Worm (Caenorhabditis elegans): ENCODE results near the gene Y43F8B.7.
A peak's percentile ranks its signal among the peaks of the same experiment; 100 is the strongest.

Y43F8B.7 gene

DNA sequence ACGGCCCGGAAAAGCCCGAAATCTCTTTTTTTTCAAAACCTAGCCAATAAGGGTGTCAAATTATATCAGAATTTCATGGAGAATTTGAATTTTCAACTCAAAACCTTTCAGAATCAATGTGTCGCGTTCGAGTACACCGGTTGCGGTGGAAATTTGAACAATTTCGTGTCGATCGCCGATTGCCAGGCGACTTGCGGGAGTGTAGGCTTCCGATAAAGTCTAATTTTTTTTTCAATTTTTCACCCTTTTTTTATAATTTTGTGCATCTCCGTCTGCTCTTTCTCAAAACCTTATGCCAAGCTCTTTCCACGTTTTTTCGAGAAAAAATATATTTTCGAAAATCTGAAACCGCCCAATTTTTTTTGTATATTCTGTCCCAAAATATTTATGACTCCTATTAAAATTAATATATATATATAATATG lies 29.0 kb downstream of the Y43F8B.7 start:
- TF ChIP-seq zip-2 (tag; optimal IDR thresholded peaks at IDR 0.05): no peak
- peak; percentile 54 for TF ChIP-seq madf-9 (GFP tag; conservative IDR thresholded peaks at IDR 0.05)
- no peak for TF ChIP-seq aly-2 (tag; optimal IDR thresholded peaks at IDR 0.05)
- peak; percentile 73 for TF ChIP-seq ceh-20 (GFP tag; IDR thresholded peaks at IDR 0.05)
- TF ChIP-seq hmg-1.1 (GFP tag; IDR thresholded peaks at IDR 0.05): peak; percentile 46; the same call in 1 of the 2 replicates
- TF ChIP-seq php-3 (GFP tag; IDR thresholded peaks at IDR 0.05): peak; percentile 86
- TF ChIP-seq lin-29 (GFP tag; IDR thresholded peaks at IDR 0.05): 0 out of 2 replicates have a peak, but pooled peaks have one; percentile 8
- 0 out of 2 replicates have a peak, but pooled peaks have one; percentile 37 for TF ChIP-seq lim-7 (GFP tag; IDR thresholded peaks at IDR 0.05)
- TF ChIP-seq dve-1 (tag; optimal IDR thresholded peaks at IDR 0.05; ENCODE audit: insufficient read depth): no peak
- peak; percentile 29 for TF ChIP-seq duxl-1 (tag; optimal IDR thresholded peaks at IDR 0.05; ENCODE audit: poor library complexity)
- peak; percentile 62; the same call in 1 of the 2 replicates for TF ChIP-seq ZK337.2 (GFP tag; IDR thresholded peaks at IDR 0.05)
- TF ChIP-seq fkh-10 (GFP tag; optimal IDR thresholded peaks at IDR 0.05): no peak
- TF ChIP-seq F44E2.7 (GFP tag; IDR thresholded peaks at IDR 0.05): 0 out of 2 replicates have a peak, but pooled peaks have one; percentile 4
- peak; percentile 20; the same call in 1 of the 2 replicates for TF ChIP-seq Y48G9A.11 (GFP tag; IDR thresholded peaks at IDR 0.05)
- TF ChIP-seq vab-7 (GFP tag; IDR thresholded peaks at IDR 0.05): peak; percentile 72
- no peak for TF ChIP-seq skn-1 (tag; optimal IDR thresholded peaks at IDR 0.05)
- TF ChIP-seq ama-1 (optimal IDR thresholded peaks at IDR 0.05): no peak
- TF ChIP-seq tra-1 (GFP tag; IDR thresholded peaks at IDR 0.05): peak; percentile 37; the same call in 1 of the 2 replicates
- no peak for TF ChIP-seq nhr-237 (tag; optimal IDR thresholded peaks at IDR 0.05)
- no peak for TF ChIP-seq jun-1 (tag; optimal IDR thresholded peaks at IDR 0.05)
- no peak for TF ChIP-seq ceh-62 (tag; optimal IDR thresholded peaks at IDR 0.05)
- no peak for TF ChIP-seq snpc-4 (tag; optimal IDR thresholded peaks at IDR 0.05)
- TF ChIP-seq lsy-2 (tag; optimal IDR thresholded peaks at IDR 0.05): peak in 1 of 2 experiments; percentile 72
- TF ChIP-seq F37D6.2 (tag; optimal IDR thresholded peaks at IDR 0.05): no peak
- TF ChIP-seq madf-5 (GFP tag; IDR thresholded peaks at IDR 0.05): no peak
- peak; percentile 64; the same call in 1 of the 2 replicates for TF ChIP-seq lin-1 (GFP tag; IDR thresholded peaks at IDR 0.05)
- peak; percentile 31 for TF ChIP-seq hlh-11 (tag; optimal IDR thresholded peaks at IDR 0.05)
- TF ChIP-seq nhr-48 (tag; optimal IDR thresholded peaks at IDR 0.05): peak; percentile 21
- peak; percentile 80; the same call in 1 of the 2 replicates for TF ChIP-seq Y105C5A.15 (GFP tag; IDR thresholded peaks at IDR 0.05)
- TF ChIP-seq spr-1 (tag; optimal IDR thresholded peaks at IDR 0.05): peak; percentile 40
- peak; percentile 14 for TF ChIP-seq mxl-3 (GFP tag; optimal IDR thresholded peaks at IDR 0.05)
- peak; percentile 82 for TF ChIP-seq aha-1 (tag)
- TF ChIP-seq R02D3.7 (tag; optimal IDR thresholded peaks at IDR 0.05): no peak
- TF ChIP-seq T26A8.4 (GFP tag; IDR thresholded peaks at IDR 0.05): peak; percentile 96
- TF ChIP-seq ctbp-1 (GFP tag; IDR thresholded peaks at IDR 0.05): peak; percentile 90
- TF ChIP-seq nhr-42 (GFP tag; IDR thresholded peaks at IDR 0.05): 0 out of 2 replicates have a peak, but pooled peaks have one; percentile 12
- peak; percentile 52; the same call in 1 of the 2 replicates for TF ChIP-seq nhr-41 (GFP tag; IDR thresholded peaks at IDR 0.05)
- no peak for TF ChIP-seq fos-1 (tag; optimal IDR thresholded peaks at IDR 0.05)
- no peak for TF ChIP-seq unc-130 (GFP tag; optimal IDR thresholded peaks at IDR 0.05)
- TF ChIP-seq ces-1 (GFP tag; optimal IDR thresholded peaks at IDR 0.05): no peak
- TF ChIP-seq F49E8.2 (tag; optimal IDR thresholded peaks at IDR 0.05; ENCODE audit: borderline replicate concordance): no peak
- TF ChIP-seq egl-43 (GFP tag; IDR thresholded peaks at IDR 0.05): peak; percentile 84
- peak; percentile 79; the same call in 1 of the 2 replicates for TF ChIP-seq arid-1 (GFP tag; conservative IDR thresholded peaks at IDR 0.05)
- TF ChIP-seq Y5F2A.4 (GFP tag; optimal IDR thresholded peaks at IDR 0.05): peak; percentile 66
- TF ChIP-seq saeg-2 (GFP tag; IDR thresholded peaks at IDR 0.05): peak; percentile 39; the same call in 1 of the 2 replicates
- TF ChIP-seq D1046.2 (GFP tag; IDR thresholded peaks at IDR 0.05): peak; percentile 82
- peak; percentile 60; the same call in 1 of the 2 replicates for TF ChIP-seq dmd-8 (GFP tag; IDR thresholded peaks at IDR 0.05)
- TF ChIP-seq pha-4 (GFP tag; IDR thresholded peaks at IDR 0.05): peak; percentile 69
- no peak for TF ChIP-seq pha-4 (tag; optimal IDR thresholded peaks at IDR 0.05)
- TF ChIP-seq ceh-82 (tag; optimal IDR thresholded peaks at IDR 0.05): no peak
- 0 out of 2 replicates have a peak, but pooled peaks have one; percentile 58 for TF ChIP-seq mdt-29 (GFP tag; IDR thresholded peaks at IDR 0.05)
